Worm (Caenorhabditis elegans): ENCODE results near the gene C36A4.4.

The C36A4.4 gene

ce11 chrIII:3867378-3867904 lies 24.0 kb upstream of the C36A4.4 start, which contains the start of gene rpl-3:
TSS of gene rpl-3 (plus strand) at chrIII:3867854.
- peak; percentile 100 for TF ChIP-seq lsy-2 (tag; optimal IDR thresholded peaks at IDR 0.05)
- TF ChIP-seq hlh-1 (tag; optimal IDR thresholded peaks at IDR 0.05), result peak; percentile 92
- peak; percentile 99 for TF ChIP-seq cnd-1 (tag; optimal IDR thresholded peaks at IDR 0.05)
- peak; percentile 97 for TF ChIP-seq ham-2 (GFP tag; optimal IDR thresholded peaks at IDR 0.05)
- peak; percentile 97 for TF ChIP-seq ceh-83 (GFP tag; optimal IDR thresholded peaks at IDR 0.05)
- TF ChIP-seq pha-4 (tag; optimal IDR thresholded peaks at IDR 0.05), result peak; percentile 100
- peak; percentile 100 for TF ChIP-seq lin-13 (tag; optimal IDR thresholded peaks at IDR 0.05)
- TF ChIP-seq drap-1 (GFP tag; optimal IDR thresholded peaks at IDR 0.05), result peak; percentile 99
- TF ChIP-seq unc-120 (tag; optimal IDR thresholded peaks at IDR 0.05; ENCODE audit: poor library complexity, severe bottlenecking), result peak; percentile 99
- peak; percentile 97 for TF ChIP-seq ces-1 (GFP tag; optimal IDR thresholded peaks at IDR 0.05)
- peak; percentile 99 for TF ChIP-seq mls-2 (tag; optimal IDR thresholded peaks at IDR 0.05)
- peak; percentile 85 for TF ChIP-seq bed-3 (GFP tag; optimal IDR thresholded peaks at IDR 0.05)
- peak; percentile 78 for TF ChIP-seq flh-1 (GFP tag; optimal IDR thresholded peaks at IDR 0.05)
- TF ChIP-seq M03D4.4 (tag; optimal IDR thresholded peaks at IDR 0.05), result peak; percentile 98
- peak; percentile 93 for TF ChIP-seq blmp-1 (tag; optimal IDR thresholded peaks at IDR 0.05)
- peak; percentile 97 for TF ChIP-seq ztf-11 (tag; optimal IDR thresholded peaks at IDR 0.05)
- TF ChIP-seq snpc-4 (tag; optimal IDR thresholded peaks at IDR 0.05), result no peak
- peak; percentile 90 for TF ChIP-seq elt-1 (tag; optimal IDR thresholded peaks at IDR 0.05; ENCODE audit: borderline replicate concordance, insufficient read depth)
- peak; percentile 100 for TF ChIP-seq nhr-237 (tag; optimal IDR thresholded peaks at IDR 0.05)
- TF ChIP-seq mep-1 (tag; optimal IDR thresholded peaks at IDR 0.05), result peak; percentile 100
- peak; percentile 80 for TF ChIP-seq sem-2 (GFP tag; optimal IDR thresholded peaks at IDR 0.05)
- TF ChIP-seq ceh-39 (tag; optimal IDR thresholded peaks at IDR 0.05), result peak; percentile 99
- peak; percentile 79 for TF ChIP-seq nhr-2 (tag; optimal IDR thresholded peaks at IDR 0.05)
- TF ChIP-seq elt-3 (tag; optimal IDR thresholded peaks at IDR 0.05), result peak; percentile 95
- TF ChIP-seq lin-32 (GFP tag; optimal IDR thresholded peaks at IDR 0.05), result peak; percentile 81
- TF ChIP-seq sptf-1 (tag; optimal IDR thresholded peaks at IDR 0.05), result peak; percentile 99
- peak; percentile 10 for TF ChIP-seq zip-8 (tag; optimal IDR thresholded peaks at IDR 0.05)
- TF ChIP-seq tbx-8 (GFP tag; optimal IDR thresholded peaks at IDR 0.05), result peak; percentile 96
- TF ChIP-seq unc-39 (tag; optimal IDR thresholded peaks at IDR 0.05), result peak; percentile 98
- peak; percentile 97 for TF ChIP-seq unc-62 (GFP tag; optimal IDR thresholded peaks at IDR 0.05)
- peak; percentile 86 for TF ChIP-seq mab-5 (tag; optimal IDR thresholded peaks at IDR 0.05)
- TF ChIP-seq nhr-28 (tag; optimal IDR thresholded peaks at IDR 0.05), result peak; percentile 93
- TF ChIP-seq nhr-12 (tag; optimal IDR thresholded peaks at IDR 0.05), result peak; percentile 98
- TF ChIP-seq nhr-76 (tag; optimal IDR thresholded peaks at IDR 0.05), result peak; percentile 14
- TF ChIP-seq ceh-43 (GFP tag; optimal IDR thresholded peaks at IDR 0.05), result peak; percentile 96

- TF ChIP-seq pha-4 (tag; optimal IDR thresholded peaks at IDR 0.05) (no peak), lin-32 (GFP tag; optimal IDR thresholded peaks at IDR 0.05) (no peak), snpc-4 (tag; optimal IDR thresholded peaks at IDR 0.05) (no peak), nhr-237 (tag; optimal IDR thresholded peaks at IDR 0.05) (no peak), ces-1 (GFP tag; optimal IDR thresholded peaks at IDR 0.05) (peak; percentile 73), mab-5 (tag; optimal IDR thresholded peaks at IDR 0.05) (no peak), ceh-83 (GFP tag; optimal IDR thresholded peaks at IDR 0.05) (no peak), ceh-43 (GFP tag; optimal IDR thresholded peaks at IDR 0.05) (peak; percentile 35), hlh-1 (tag; optimal IDR thresholded peaks at IDR 0.05) (no peak), nhr-76 (tag; optimal IDR thresholded peaks at IDR 0.05) (no peak)
Observed at ce11 chrIII:3863814-3864507, 20.5 kb upstream of the C36A4.4 start, which contains the start of gene acs-19. TSS of gene acs-19 (plus strand) at chrIII:3864489.

ce11 chrIII:3862918-3863385 lies 19.5 kb upstream of the C36A4.4 start, which contains the start of gene brc-1:
TSS of gene brc-1 (minus strand) at chrIII:3862968.
- TF ChIP-seq nhr-12 (tag; optimal IDR thresholded peaks at IDR 0.05) (no peak), unc-120 (tag; optimal IDR thresholded peaks at IDR 0.05; ENCODE audit: poor library complexity, severe bottlenecking) (peak; percentile 17), mab-5 (tag; optimal IDR thresholded peaks at IDR 0.05) (no peak), lin-32 (GFP tag; optimal IDR thresholded peaks at IDR 0.05) (peak; percentile 15), tbx-8 (GFP tag; optimal IDR thresholded peaks at IDR 0.05) (no peak), sem-2 (GFP tag; optimal IDR thresholded peaks at IDR 0.05) (no peak), cnd-1 (tag; optimal IDR thresholded peaks at IDR 0.05) (peak; percentile 31), mls-2 (tag; optimal IDR thresholded peaks at IDR 0.05) (peak; percentile 48), elt-1 (tag; optimal IDR thresholded peaks at IDR 0.05; ENCODE audit: borderline replicate concordance, insufficient read depth) (no peak), mep-1 (tag; optimal IDR thresholded peaks at IDR 0.05) (peak; percentile 83), pha-4 (tag; optimal IDR thresholded peaks at IDR 0.05) (peak; percentile 67), nhr-76 (tag; optimal IDR thresholded peaks at IDR 0.05) (no peak), ham-2 (GFP tag; optimal IDR thresholded peaks at IDR 0.05) (peak; percentile 59), lin-13 (tag; optimal IDR thresholded peaks at IDR 0.05) (peak; percentile 50), ces-1 (GFP tag; optimal IDR thresholded peaks at IDR 0.05) (peak; percentile 65), unc-62 (GFP tag; optimal IDR thresholded peaks at IDR 0.05) (peak; percentile 6), ceh-83 (GFP tag; optimal IDR thresholded peaks at IDR 0.05) (peak; percentile 12), nhr-237 (tag; optimal IDR thresholded peaks at IDR 0.05) (peak; percentile 92), ceh-43 (GFP tag; optimal IDR thresholded peaks at IDR 0.05) (no peak), lsy-2 (tag; optimal IDR thresholded peaks at IDR 0.05) (peak; percentile 90), sptf-1 (tag; optimal IDR thresholded peaks at IDR 0.05) (peak; percentile 71), M03D4.4 (tag; optimal IDR thresholded peaks at IDR 0.05) (peak; percentile 12), drap-1 (GFP tag; optimal IDR thresholded peaks at IDR 0.05) (peak; percentile 68), zip-8 (tag; optimal IDR thresholded peaks at IDR 0.05) (no peak), bed-3 (GFP tag; optimal IDR thresholded peaks at IDR 0.05) (no peak)

Measured in whole organism, mixed stage, embryonic.